Worm (Caenorhabditis elegans) whole organism, L4 larva: Measurements from ENCODE around the gene K08D8.5.

Source experiments
- aha-1 ChIP-seq: fragments of 150-350 bp; peaks from one replicate; lab custom pipeline; 2014; ENCODE audit warnings: missing biosample characterization, missing genetic modification characterization
- arid-1 ChIP-seq: fragments of 200-800 bp; sonication (Bioruptor generic); conservative IDR thresholded peaks from 2 replicates; pipeline ENCODE4 v1.3.6; 2022; ENCODE audit warnings: missing genetic modification reagents, missing genetic modification characterization, missing compliant biosample characterization
- attf-4 ChIP-seq: sonication (generic microtip); optimal IDR thresholded peaks from 3 replicates; lab custom pipeline; 2017; ENCODE audit warnings: missing biosample characterization, missing genetic modification characterization
- ceh-20 ChIP-seq: fragments of 200-800 bp; sonication (Bioruptor generic); IDR thresholded peaks from 2 replicates; pipeline ENCODE4 v1.3.6; 2022; ENCODE audit warnings: missing genetic modification reagents, missing genetic modification characterization, missing compliant biosample characterization
- ceh-28 ChIP-seq: fragments of 150-350 bp; optimal IDR thresholded peaks from 2 replicates; lab custom pipeline; 2014; ENCODE audit warnings: missing biosample characterization, missing genetic modification reagents, missing genetic modification characterization
- ceh-32 ChIP-seq: sonication (generic microtip); optimal IDR thresholded peaks from 2 replicates; lab custom pipeline; 2016; ENCODE audit warnings: mild to moderate bottlenecking, missing genetic modification characterization, missing compliant biosample characterization; ENCODE audit not compliant: poor library complexity
- ceh-44 ChIP-seq: fragments of 200-800 bp; sonication (Bioruptor generic); IDR thresholded peaks from 2 replicates; pipeline ENCODE4 v1.3.6; 2022; ENCODE audit warnings: missing genetic modification reagents, missing genetic modification characterization, missing compliant biosample characterization
- ceh-82 ChIP-seq: sonication (generic microtip); optimal IDR thresholded peaks from 2 replicates; lab custom pipeline; 2017; ENCODE audit warnings: missing biosample characterization, missing genetic modification characterization
- daf-12 ChIP-seq: fragments of 150-350 bp; optimal IDR thresholded peaks from 2 replicates; lab custom pipeline; 2014; ENCODE audit warnings: missing biosample characterization, missing genetic modification reagents, missing genetic modification characterization
- daf-16 ChIP-seq, 3 experiments: sonication (generic microtip); optimal IDR thresholded peaks; 2 replicates each; lab custom pipeline; 2016 to 2017; ENCODE audit warnings: missing genetic modification characterization in 3 of 3, missing genetic modification reagents in 3 of 3, mild to moderate bottlenecking in 2 of 3, missing compliant biosample characterization in 2 of 3, missing biosample characterization in 1 of 3, moderate library complexity in 1 of 3
- duxl-1 ChIP-seq: sonication (generic microtip); optimal IDR thresholded peaks from 2 replicates; lab custom pipeline; 2016; ENCODE audit warnings: mild to moderate bottlenecking, missing genetic modification characterization, moderate library complexity, missing compliant biosample characterization; ENCODE audit not compliant: poor library complexity
- dve-1 ChIP-seq: sonication (generic microtip); optimal IDR thresholded peaks from 2 replicates; lab custom pipeline; 2017; ENCODE audit warnings: antibody characterized with exemption, mild to moderate bottlenecking, missing genetic modification characterization, missing compliant biosample characterization; ENCODE audit not compliant: insufficient read depth
- egl-43 ChIP-seq: fragments of 200-800 bp; sonication (Bioruptor generic); IDR thresholded peaks from 2 replicates; pipeline ENCODE4 v1.3.6; 2022; ENCODE audit warnings: missing genetic modification reagents, missing genetic modification characterization, missing compliant biosample characterization
- hif-1 ChIP-seq, 2 experiments: sonication (generic microtip); optimal IDR thresholded peaks; 2 replicates each; lab custom pipeline; 2016 to 2017; ENCODE audit warnings: missing compliant biosample characterization in 2 of 2, missing genetic modification characterization in 2 of 2, missing genetic modification reagents in 2 of 2, missing genotype in 2 of 2, mild to moderate bottlenecking in 1 of 2
- hlh-30 ChIP-seq: sonication (generic microtip); optimal IDR thresholded peaks from 2 replicates; lab custom pipeline; 2017; ENCODE audit warnings: antibody characterized with exemption, mild to moderate bottlenecking, missing genetic modification characterization, missing compliant biosample characterization; ENCODE audit not compliant: insufficient read depth
- jun-1 ChIP-seq: fragments of 150-350 bp; optimal IDR thresholded peaks from 2 replicates; lab custom pipeline; 2014; ENCODE audit warnings: missing biosample characterization, missing genetic modification reagents, missing genetic modification characterization
- lin-29 ChIP-seq: fragments of 200-800 bp; sonication (Bioruptor generic); IDR thresholded peaks from 2 replicates; pipeline ENCODE4 v1.3.6; 2022; ENCODE audit warnings: missing genetic modification reagents, missing genetic modification characterization, missing compliant biosample characterization
- lin-38 ChIP-seq: fragments of 200-800 bp; sonication (Bioruptor generic); IDR thresholded peaks from 2 replicates; pipeline ENCODE4 v1.3.6; 2022; ENCODE audit warnings: missing genetic modification reagents, missing genetic modification characterization, missing compliant biosample characterization
- lin-39 ChIP-seq: fragments of 150-350 bp; optimal IDR thresholded peaks from 2 replicates; lab custom pipeline; 2014; ENCODE audit warnings: missing biosample characterization, missing genetic modification reagents, missing genetic modification characterization
- lsy-2 ChIP-seq, 2 experiments: fragments of 150-350 bp in 1 of 2; sonication (generic microtip) in 1 of 2; optimal IDR thresholded peaks; 2 replicates each; lab custom pipeline; 2014 to 2017; ENCODE audit warnings: missing biosample characterization in 2 of 2, missing genetic modification characterization in 2 of 2
- madf-9 ChIP-seq: fragments of 200-800 bp; sonication (Bioruptor generic); conservative IDR thresholded peaks from 2 replicates; pipeline ENCODE4 v1.3.6; 2022; ENCODE audit warnings: missing genetic modification reagents, missing genetic modification characterization, missing compliant biosample characterization
- mdt-29 ChIP-seq: fragments of 200-800 bp; sonication (Bioruptor generic); IDR thresholded peaks from 2 replicates; pipeline ENCODE4 v1.3.6; 2022; ENCODE audit warnings: missing genetic modification reagents, missing genetic modification characterization, missing compliant biosample characterization
- nhr-11 ChIP-seq: fragments of 150-350 bp; optimal IDR thresholded peaks from 2 replicates; lab custom pipeline; 2014; ENCODE audit warnings: missing biosample characterization, missing genetic modification characterization
- nhr-111 ChIP-seq: fragments of 200-800 bp; sonication (Bioruptor generic); optimal IDR thresholded peaks from 2 replicates; lab custom pipeline; 2018; ENCODE audit warnings: mild to moderate bottlenecking, missing genetic modification characterization, missing compliant biosample characterization
- nhr-28 ChIP-seq: fragments of 150-350 bp; optimal IDR thresholded peaks from 2 replicates; lab custom pipeline; 2014; ENCODE audit warnings: missing biosample characterization, missing genetic modification characterization
- nhr-42 ChIP-seq: fragments of 200-800 bp; sonication (Bioruptor generic); IDR thresholded peaks from 2 replicates; pipeline ENCODE4 v1.3.6; 2022; ENCODE audit warnings: missing genetic modification characterization, missing compliant biosample characterization
- nhr-6 ChIP-seq: fragments of 150-350 bp; optimal IDR thresholded peaks from 2 replicates; lab custom pipeline; 2014; ENCODE audit warnings: missing biosample characterization, missing genetic modification characterization
- php-3 ChIP-seq: fragments of 200-800 bp; sonication (Bioruptor generic); IDR thresholded peaks from 2 replicates; pipeline ENCODE4 v1.3.6; 2022; ENCODE audit warnings: missing genetic modification reagents, missing genetic modification characterization, missing compliant biosample characterization
- pqm-1 ChIP-seq: sonication (generic microtip); optimal IDR thresholded peaks from 2 replicates; lab custom pipeline; 2017; ENCODE audit warnings: missing biosample characterization, missing genetic modification characterization
- saeg-2 ChIP-seq: fragments of 200-800 bp; sonication (Bioruptor generic); IDR thresholded peaks from 2 replicates; pipeline ENCODE4 v1.3.6; 2022; ENCODE audit warnings: missing genetic modification reagents, missing genetic modification characterization, missing compliant biosample characterization
- skn-1 ChIP-seq: fragments of 150-350 bp; optimal IDR thresholded peaks from 2 replicates; lab custom pipeline; 2014; ENCODE audit warnings: missing biosample characterization, missing genetic modification characterization
- snpc-1.2 ChIP-seq: fragments of 200-800 bp; sonication (Bioruptor generic); IDR thresholded peaks from 2 replicates; pipeline ENCODE4 v1.3.6; 2022; ENCODE audit warnings: missing genetic modification reagents, missing genetic modification characterization, missing compliant biosample characterization
- snpc-4 ChIP-seq: fragments of 150-350 bp; optimal IDR thresholded peaks from 2 replicates; lab custom pipeline; 2014; ENCODE audit warnings: missing biosample characterization, missing genetic modification characterization
- spr-1 ChIP-seq: sonication (generic microtip); optimal IDR thresholded peaks from 2 replicates; lab custom pipeline; 2016; ENCODE audit warnings: mild to moderate bottlenecking, missing genetic modification characterization, missing compliant biosample characterization
- spr-3 ChIP-seq: fragments of 200-800 bp; sonication (Bioruptor generic); optimal IDR thresholded peaks from 2 replicates; lab custom pipeline; 2018; ENCODE audit warnings: mild to moderate bottlenecking, missing genetic modification characterization, missing compliant biosample characterization
- unc-130 ChIP-seq: sonication (generic microtip); optimal IDR thresholded peaks from 2 replicates; lab custom pipeline; 2016; ENCODE audit warnings: missing genetic modification reagents, missing genetic modification characterization, missing compliant biosample characterization
- unc-62 ChIP-seq, 3 experiments: fragments of 150-350 bp in 1 of 3; sonication (generic microtip); optimal IDR thresholded peaks in 2 of 3; peaks in 1 of 3; 1 replicate in 1 of 3; 2 replicates in 2 of 3; lab custom pipeline; 2014 to 2017; ENCODE audit warnings: missing biosample characterization in 3 of 3, missing genetic modification characterization in 3 of 3, missing genetic modification reagents in 3 of 3, missing genotype in 1 of 3
- zag-1 ChIP-seq: fragments of 150-350 bp; optimal IDR thresholded peaks from 2 replicates; lab custom pipeline; 2014; ENCODE audit warnings: missing biosample characterization, missing genetic modification characterization
- zfp-2 ChIP-seq: sonication (generic microtip); optimal IDR thresholded peaks from 2 replicates; lab custom pipeline; 2016; ENCODE audit warnings: mild to moderate bottlenecking, missing genetic modification characterization, missing compliant biosample characterization
- zip-2 ChIP-seq: fragments of 150-350 bp; optimal IDR thresholded peaks from 2 replicates; lab custom pipeline; 2014; ENCODE audit warnings: missing biosample characterization, missing genetic modification characterization
- ztf-7 ChIP-seq: fragments of 150-350 bp; optimal IDR thresholded peaks from 2 replicates; lab custom pipeline; 2014; ENCODE audit warnings: missing biosample characterization, missing genetic modification characterization

The K08D8.5 gene

DNA sequence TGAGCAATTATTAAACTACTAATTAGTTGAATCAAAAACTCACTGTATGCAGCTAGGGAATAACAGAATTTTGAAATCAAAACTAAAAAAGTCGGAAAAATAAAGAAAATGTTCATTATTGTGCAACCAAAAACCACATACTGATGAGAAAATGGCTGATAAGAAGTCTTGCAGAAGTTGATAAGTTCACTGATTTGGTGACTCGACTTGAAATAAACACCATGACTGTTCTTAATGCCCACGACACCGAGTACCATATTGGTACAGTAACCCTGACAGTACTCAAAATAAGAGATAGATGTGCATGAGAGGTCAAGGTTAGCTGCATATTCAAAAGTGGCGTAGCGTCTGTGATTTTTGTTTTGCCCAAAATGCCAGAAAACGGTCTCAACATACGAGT lies 25.9 kb downstream of the K08D8.5 start:
- TF ChIP-seq zag-1 (tag; lab: Kevin White, UChicago) (no peak), hif-1 (tag; optimal IDR thresholded peaks at IDR 0.05; lab: Kevin White, UChicago) (no peak), dve-1 (tag; lab: Kevin White, UChicago) (no peak), php-3 (no peak), attf-4 (tag; lab: Kevin White, UChicago) (no peak), madf-9 (GFP tag; lab: Robert Waterston, UW) (no peak), jun-1 (tag; lab: Kevin White, UChicago) (no peak), lin-38 (GFP tag; lab: Robert Waterston, UW) (no peak), arid-1 (no peak), pqm-1 (tag; lab: Kevin White, UChicago) (peak; percentile 13), daf-16 (GFP tag; optimal IDR thresholded peaks at IDR 0.05; lab: Kevin White, UChicago) (no peak), daf-16 (tag; optimal IDR thresholded peaks at IDR 0.05; lab: Kevin White, UChicago) (peak; percentile 28), unc-130 (no peak), nhr-111 (GFP tag; lab: Kevin White, UChicago) (no peak), nhr-11 (tag; lab: Kevin White, UChicago) (no peak), saeg-2 (GFP tag; lab: Robert Waterston, UW) (no peak), nhr-6 (tag; lab: Kevin White, UChicago) (no peak), aha-1 (tag; lab: Kevin White, UChicago) (peak; percentile 83), spr-1 (no peak), skn-1 (no peak), mdt-29 (GFP tag; lab: Robert Waterston, UW) (no peak), daf-12 (tag; lab: Kevin White, UChicago) (no peak), lin-29 (no peak), hlh-30 (tag; lab: Kevin White, UChicago) (no peak), duxl-1 (no peak), nhr-42 (GFP tag; lab: Robert Waterston, UW) (no peak), zfp-2 (tag; lab: Kevin White, UChicago) (no peak), egl-43 (GFP tag; lab: Robert Waterston, UW) (no peak), nhr-28 (tag; lab: Kevin White, UChicago) (peak; percentile 3), unc-62 (GFP tag; optimal IDR thresholded peaks at IDR 0.05 in 1 of 2; lab: Kevin White, UChicago) (peak in 1 of 2 experiments; percentile 2), unc-62 (tag; optimal IDR thresholded peaks at IDR 0.05; lab: Kevin White, UChicago) (no peak), spr-3 (GFP tag; lab: Kevin White, UChicago) (no peak), ceh-32 (tag; lab: Kevin White, UChicago) (no peak), ceh-44 (GFP tag; lab: Robert Waterston, UW) (no peak), ztf-7 (tag; lab: Kevin White, UChicago) (no peak), lsy-2 (tag; optimal IDR thresholded peaks at IDR 0.05; lab: Kevin White, UChicago) (no peak), ceh-28 (tag; lab: Kevin White, UChicago) (no peak), ceh-20 (no peak), snpc-4 (tag; lab: Kevin White, UChicago) (no peak), snpc-1.2 (no peak)

DNA sequence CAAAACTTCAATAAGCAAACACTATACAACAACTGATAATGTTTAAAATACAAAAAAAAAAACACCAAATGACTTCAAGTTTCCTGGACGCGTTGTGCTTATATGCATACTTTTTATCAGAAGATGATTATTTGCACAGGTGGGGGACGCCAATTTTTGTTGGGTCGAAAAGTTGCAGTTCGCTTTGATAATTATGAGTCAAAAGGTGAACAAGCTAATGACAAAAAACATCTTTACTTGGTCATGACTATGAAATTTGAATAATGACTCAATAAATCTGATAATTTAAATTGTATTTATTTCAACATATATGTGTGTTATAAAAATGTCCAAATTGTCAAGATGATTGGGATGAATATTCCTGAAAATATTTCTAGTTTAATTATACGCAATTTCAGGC lies 28.7 kb downstream of the K08D8.5 start, which contains the start of gene ZK896.4:
Gene ZK896.4 (minus strand): TSS at position 101 of the 400 bp plus-strand sequence.
- no peak for TF ChIP-seq madf-9 (GFP tag; lab: Robert Waterston, UW)
- no peak for TF ChIP-seq zip-2 (tag; lab: Kevin White, UChicago)
- no peak for TF ChIP-seq unc-62 (GFP tag; optimal IDR thresholded peaks at IDR 0.05 in 1 of 2; lab: Kevin White, UChicago)
- no peak for TF ChIP-seq unc-62 (tag; optimal IDR thresholded peaks at IDR 0.05; lab: Kevin White, UChicago)
- TF ChIP-seq pqm-1 (tag; lab: Kevin White, UChicago) = peak; percentile 39
- no peak for TF ChIP-seq attf-4 (tag; lab: Kevin White, UChicago)
- TF ChIP-seq ceh-82 (tag; lab: Kevin White, UChicago) = no peak
- no peak for TF ChIP-seq lin-39 (tag; lab: Kevin White, UChicago)
